Worm (Caenorhabditis elegans) whole organism, L3 larva: Measurements from ENCODE around the gene pgm-1.
"Not testable (repeated sequence)": the region's sequence is repeated elsewhere in the genome, so short reads cannot be mapped to it uniquely, and the experiment has no call there.

Source experiments
- R02D3.7 ChIP-seq: fragments of 150-350 bp; optimal IDR thresholded peaks from 2 replicates; lab custom pipeline; 2014; ENCODE audit warnings: missing biosample characterization, missing genetic modification characterization
- ZK546.5 ChIP-seq: sonication (generic microtip); optimal IDR thresholded peaks from 2 replicates; lab custom pipeline; 2017; ENCODE audit warnings: missing biosample characterization, missing genetic modification characterization
- aly-2 ChIP-seq: fragments of 150-350 bp; optimal IDR thresholded peaks from 2 replicates; lab custom pipeline; 2014; ENCODE audit warnings: missing biosample characterization, missing genetic modification characterization
- ama-1 ChIP-seq: fragments of 150-350 bp; optimal IDR thresholded peaks from 2 replicates; lab custom pipeline; 2018
- ceh-16 ChIP-seq: sonication (generic microtip); optimal IDR thresholded peaks from 2 replicates; lab custom pipeline; 2017; ENCODE audit warnings: missing biosample characterization, missing genetic modification characterization
- ceh-28 ChIP-seq: fragments of 150-350 bp; optimal IDR thresholded peaks from 2 replicates; lab custom pipeline; 2014; ENCODE audit warnings: missing biosample characterization, missing genetic modification reagents, missing genetic modification characterization
- ceh-82 ChIP-seq: fragments of 150-350 bp; optimal IDR thresholded peaks from 2 replicates; lab custom pipeline; 2014; ENCODE audit warnings: missing biosample characterization, missing genetic modification characterization
- ceh-9 ChIP-seq: sonication (generic microtip); optimal IDR thresholded peaks from 2 replicates; lab custom pipeline; 2018; ENCODE audit warnings: missing biosample characterization, missing genetic modification characterization
- daf-12 ChIP-seq: fragments of 150-350 bp; optimal IDR thresholded peaks from 2 replicates; lab custom pipeline; 2014; ENCODE audit warnings: missing biosample characterization, missing genetic modification reagents, missing genetic modification characterization
- elt-1 ChIP-seq: fragments of 150-350 bp; optimal IDR thresholded peaks from 2 replicates; lab custom pipeline; 2014; ENCODE audit warnings: missing biosample characterization, missing genetic modification characterization
- elt-2 ChIP-seq: sonication (generic microtip); optimal IDR thresholded peaks from 2 replicates; lab custom pipeline; 2016; ENCODE audit warnings: missing genetic modification reagents, mild to moderate bottlenecking, missing genetic modification characterization, missing compliant biosample characterization
- elt-3 ChIP-seq, 3 experiments: fragments of 150-350 bp in 1 of 3; sonication (generic microtip) in 2 of 3; optimal IDR thresholded peaks; 2 replicates in 2 of 3; 4 replicates in 1 of 3; lab custom pipeline; 2014 to 2017; ENCODE audit warnings: missing biosample characterization in 3 of 3, missing genetic modification characterization in 3 of 3
- eor-1 ChIP-seq, 2 experiments: fragments of 150-350 bp; optimal IDR thresholded peaks; 2 replicates each; lab custom pipeline; 2014 to 2018; ENCODE audit warnings: missing biosample characterization in 2 of 2, missing genetic modification characterization in 2 of 2
- fkh-10 ChIP-seq: sonication (generic microtip); optimal IDR thresholded peaks from 2 replicates; lab custom pipeline; 2017; ENCODE audit warnings: missing biosample characterization, missing genetic modification reagents, missing genetic modification characterization
- fkh-2 ChIP-seq: fragments of 150-350 bp; optimal IDR thresholded peaks from 2 replicates; lab custom pipeline; 2014; ENCODE audit warnings: missing biosample characterization, missing genetic modification reagents, missing genetic modification characterization
- fos-1 ChIP-seq: fragments of 150-350 bp; optimal IDR thresholded peaks from 2 replicates; lab custom pipeline; 2014; ENCODE audit warnings: missing biosample characterization, missing genetic modification characterization
- hmg-11 ChIP-seq: sonication (generic microtip); optimal IDR thresholded peaks from 2 replicates; lab custom pipeline; 2016; ENCODE audit warnings: missing genetic modification characterization, missing compliant biosample characterization
- jun-1 ChIP-seq: fragments of 150-350 bp; optimal IDR thresholded peaks from 2 replicates; lab custom pipeline; 2014; ENCODE audit warnings: missing biosample characterization, missing genetic modification reagents, missing genetic modification characterization
- lin-15B ChIP-seq: fragments of 150-350 bp; optimal IDR thresholded peaks from 2 replicates; lab custom pipeline; 2014; ENCODE audit warnings: missing biosample characterization, missing genetic modification characterization
- lin-39 ChIP-seq: fragments of 150-350 bp; optimal IDR thresholded peaks from 2 replicates; lab custom pipeline; 2018; ENCODE audit warnings: missing biosample characterization, missing genetic modification reagents, missing genetic modification characterization
- lsy-12 ChIP-seq: sonication (generic microtip); optimal IDR thresholded peaks from 2 replicates; lab custom pipeline; 2016; ENCODE audit warnings: mild to moderate bottlenecking, missing genetic modification characterization, missing compliant biosample characterization
- mml-1 ChIP-seq: fragments of 150-350 bp; sonication (generic microtip); optimal IDR thresholded peaks from 3 replicates; lab custom pipeline; 2014; ENCODE audit warnings: missing biosample characterization, missing genetic modification characterization
- nfya-1 ChIP-seq: sonication (generic microtip); optimal IDR thresholded peaks from 2 replicates; lab custom pipeline; 2017; ENCODE audit warnings: missing genetic modification characterization, mild to moderate bottlenecking, missing compliant biosample characterization, antibody characterized with exemption, moderate library complexity; ENCODE audit not compliant: insufficient read depth
- nhr-12 ChIP-seq: fragments of 150-350 bp; optimal IDR thresholded peaks from 2 replicates; lab custom pipeline; 2014; ENCODE audit warnings: missing biosample characterization, missing genetic modification characterization
- nhr-23 ChIP-seq: fragments of 150-350 bp; optimal IDR thresholded peaks from 2 replicates; lab custom pipeline; 2014; ENCODE audit warnings: missing biosample characterization, missing genetic modification reagents, missing genetic modification characterization
- nhr-25 ChIP-seq: sonication (generic microtip); optimal IDR thresholded peaks from 2 replicates; lab custom pipeline; 2017; ENCODE audit warnings: missing biosample characterization, missing genetic modification characterization
- nhr-28 ChIP-seq: fragments of 150-350 bp; optimal IDR thresholded peaks from 2 replicates; lab custom pipeline; 2014; ENCODE audit warnings: missing biosample characterization, missing genetic modification characterization
- nhr-43 ChIP-seq: sonication (generic microtip); optimal IDR thresholded peaks from 2 replicates; lab custom pipeline; 2016; ENCODE audit warnings: mild to moderate bottlenecking, missing genetic modification characterization, missing compliant biosample characterization; ENCODE audit not compliant: poor library complexity, severe bottlenecking
- nhr-76 ChIP-seq: fragments of 150-350 bp; sonication (generic microtip); optimal IDR thresholded peaks from 5 replicates; lab custom pipeline; 2014; ENCODE audit warnings: missing biosample characterization, missing genetic modification characterization
- nhr-77 ChIP-seq: fragments of 150-350 bp; optimal IDR thresholded peaks from 2 replicates; lab custom pipeline; 2014; ENCODE audit warnings: missing biosample characterization, missing genetic modification characterization
- pqm-1 ChIP-seq: fragments of 150-350 bp; optimal IDR thresholded peaks from 2 replicates; lab custom pipeline; 2017; ENCODE audit warnings: missing biosample characterization, missing genetic modification characterization, inconsistent platforms
- skn-1 ChIP-seq: fragments of 150-350 bp; optimal IDR thresholded peaks from 2 replicates; lab custom pipeline; 2014; ENCODE audit warnings: missing biosample characterization, missing genetic modification characterization
- unc-62 ChIP-seq: fragments of 150-350 bp; sonication (generic microtip); optimal IDR thresholded peaks from 4 replicates; lab custom pipeline; 2014; ENCODE audit warnings: missing biosample characterization, missing genetic modification reagents, missing genetic modification characterization
- zag-1 ChIP-seq: fragments of 150-350 bp; optimal IDR thresholded peaks from 2 replicates; lab custom pipeline; 2014; ENCODE audit warnings: missing biosample characterization, missing genetic modification characterization
- ztf-4 ChIP-seq: fragments of 150-350 bp; optimal IDR thresholded peaks from 2 replicates; lab custom pipeline; 2014; ENCODE audit warnings: missing biosample characterization, missing genetic modification characterization

pgm-1 gene

DNA sequence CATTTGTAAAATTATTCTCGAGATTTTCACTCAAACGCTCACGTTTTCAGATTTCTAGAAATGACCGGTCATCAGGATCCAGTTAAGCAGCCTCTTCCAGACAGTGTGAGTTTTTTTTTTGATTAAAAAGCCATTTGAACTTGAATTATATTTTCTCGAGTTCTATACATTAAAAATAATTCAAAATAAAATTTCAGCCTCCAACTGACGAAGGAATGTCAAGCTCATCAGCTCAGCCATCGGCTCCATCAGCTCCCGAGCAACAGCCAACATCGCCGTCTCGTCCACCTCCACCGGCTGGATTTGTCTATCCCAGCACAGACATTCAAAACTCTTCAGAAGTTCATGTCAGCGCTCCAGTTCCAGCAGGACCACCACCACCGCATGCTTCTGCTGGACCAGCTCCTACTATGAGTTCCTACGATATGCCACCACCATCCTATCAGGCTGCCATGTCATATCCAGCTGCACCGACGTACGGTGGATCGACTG lies 31.3 kb upstream of the pgm-1 start, which contains the start of gene F11G11.5:
Gene F11G11.5, plus strand, starts transcription at position 51 of the 492 bp plus-strand sequence.
- TF ChIP-seq ama-1 (peak; percentile 76), skn-1 (tag; lab: Kevin White, UChicago) (no peak), eor-1 (tag; optimal IDR thresholded peaks at IDR 0.05; lab: Kevin White, UChicago) (no peak), nhr-23 (no peak), lin-39 (no peak), elt-3 (tag; optimal IDR thresholded peaks at IDR 0.05; lab: Kevin White, UChicago) (no peak), nhr-43 (tag; lab: Kevin White, UChicago) (peak; percentile 4), elt-1 (no peak)

DNA sequence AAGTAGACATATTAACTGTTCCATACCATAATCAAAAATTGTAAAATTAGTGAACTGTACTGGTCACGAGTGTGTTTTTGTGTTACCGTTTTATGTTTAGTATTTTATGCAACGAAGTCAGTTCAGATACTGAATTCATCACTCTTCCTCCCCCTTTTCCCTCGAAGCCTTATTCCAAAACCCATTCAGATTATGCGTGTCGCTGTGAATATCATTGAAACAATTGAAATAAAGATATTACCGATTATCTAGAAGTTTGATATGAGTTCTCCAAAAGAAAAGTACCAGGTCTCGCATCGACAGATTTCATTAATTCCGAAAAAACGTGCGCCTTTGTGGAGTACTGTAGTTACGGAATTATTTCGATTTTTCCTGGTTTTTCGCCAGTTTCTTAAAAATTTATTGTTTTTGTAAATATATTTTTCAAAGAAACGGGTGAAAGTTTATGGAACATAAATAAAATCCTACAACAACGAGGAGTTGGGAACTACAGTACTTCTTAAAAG lies 30.3 kb upstream of the pgm-1 start:
- TF ChIP-seq lin-15B (no peak), elt-2 (peak; percentile 4), ama-1 (peak; percentile 46), lsy-12 (tag; lab: Kevin White, UChicago) (peak; percentile 12), ceh-16 (tag; lab: Kevin White, UChicago) (no peak), ZK546.5 (no peak)

DNA sequence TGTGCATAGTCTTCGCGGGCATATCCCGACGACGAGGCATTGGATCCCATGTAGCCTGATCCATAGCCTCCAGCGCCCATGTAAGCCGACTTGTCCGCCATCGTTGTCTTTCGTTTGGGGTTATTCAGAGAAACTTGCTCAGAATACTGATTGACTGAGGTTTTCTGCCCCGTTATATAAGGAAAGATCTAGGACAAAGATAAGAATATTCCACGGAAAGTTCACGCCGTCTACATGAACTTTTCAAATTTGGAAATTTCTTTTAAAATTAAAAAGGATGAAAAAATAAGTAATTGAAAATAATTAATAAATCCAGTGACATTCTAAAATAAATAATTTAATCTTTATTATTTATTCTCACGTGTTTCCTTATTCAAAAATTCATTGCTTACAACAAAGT lies 29.0 kb upstream of the pgm-1 start, which contains the start of the genes nspd-5 and F11G11.4:
Gene nspd-5, minus strand, starts transcription at position 101 of the 400 bp plus-strand sequence.
Gene F11G11.4, plus strand, starts transcription at position 335 of the 400 bp plus-strand sequence.
- TF ChIP-seq fkh-2 (tag; lab: Kevin White, UChicago); mml-1 (tag; lab: Kevin White, UChicago); aly-2: not testable (repeated sequence)

DNA sequence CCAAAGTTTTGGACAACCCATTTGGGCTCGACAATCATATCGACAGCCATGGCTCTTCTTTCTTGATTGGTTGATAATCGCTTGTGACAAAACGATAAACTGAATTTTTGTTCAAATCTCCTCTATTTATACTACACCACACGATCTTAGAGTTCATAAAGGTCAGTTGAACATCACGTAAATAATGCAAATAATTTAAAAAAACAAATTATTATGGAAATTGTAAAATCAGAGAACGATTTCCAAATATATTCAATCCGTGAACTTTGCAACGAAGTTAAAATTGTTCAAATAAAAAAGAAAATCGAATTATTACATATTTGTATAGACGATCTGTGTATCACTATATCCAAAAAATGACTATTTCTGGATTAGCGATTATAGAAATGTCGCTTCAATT lies 25.9 kb upstream of the pgm-1 start, which contains the start of the genes mpst-4 and F11G11.14:
Gene mpst-4, minus strand, starts transcription at position 101 of the 400 bp plus-strand sequence.
Gene F11G11.14, plus strand, starts transcription at position 325 of the 400 bp plus-strand sequence.
- TF ChIP-seq elt-1 (no peak), lin-15B (no peak), nhr-28 (tag; lab: Kevin White, UChicago) (no peak), pqm-1 (tag; lab: Kevin White, UChicago) (no peak), fkh-10 (GFP tag; lab: Kevin White, UChicago) (no peak), ceh-28 (tag; lab: Kevin White, UChicago) (no peak), nhr-12 (tag; lab: Kevin White, UChicago) (no peak), nhr-77 (tag; lab: Kevin White, UChicago) (no peak), nfya-1 (tag; lab: Kevin White, UChicago) (no peak), fkh-2 (tag; lab: Kevin White, UChicago) (no peak), fos-1 (tag; lab: Kevin White, UChicago) (no peak)

DNA sequence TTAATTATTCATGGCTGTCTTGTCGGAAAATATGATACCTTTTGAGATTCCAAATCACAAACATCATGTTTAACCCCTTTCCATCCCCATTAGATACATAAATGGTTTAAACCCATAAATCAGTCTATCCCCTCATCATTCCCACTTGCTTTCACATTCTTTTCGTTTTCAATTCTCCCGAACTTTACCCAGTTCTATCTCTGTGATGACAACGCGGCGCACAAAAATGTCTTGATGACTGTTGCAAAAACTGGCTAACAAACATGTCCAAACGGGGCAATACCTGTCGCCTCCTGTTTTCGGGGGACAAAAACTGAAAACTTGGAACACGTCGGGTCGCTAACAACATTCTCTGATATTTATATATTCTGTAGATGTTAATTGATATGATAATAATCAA lies 23.2 kb upstream of the pgm-1 start:
- TF ChIP-seq ztf-4 (tag; lab: Kevin White, UChicago) (no peak), R02D3.7 (peak; percentile 28), nhr-77 (tag; lab: Kevin White, UChicago) (peak; percentile 16), elt-3 (tag; optimal IDR thresholded peaks at IDR 0.05; lab: Kevin White, UChicago) (peak in 1 of 3 experiments; percentile 73), eor-1 (tag; optimal IDR thresholded peaks at IDR 0.05; lab: Kevin White, UChicago) (no peak), lin-15B (no peak), nhr-23 (peak; percentile 64), ama-1 (peak; percentile 91), nhr-25 (tag; lab: Kevin White, UChicago) (peak; percentile 78), skn-1 (tag; lab: Kevin White, UChicago) (no peak), nhr-76 (tag; lab: Kevin White, UChicago) (no peak), nfya-1 (tag; lab: Kevin White, UChicago) (peak; percentile 25), nhr-12 (tag; lab: Kevin White, UChicago) (no peak), elt-1 (no peak), ceh-9 (tag; lab: Kevin White, UChicago) (no peak), nhr-43 (tag; lab: Kevin White, UChicago) (peak; percentile 74), unc-62 (GFP tag; lab: Kevin White, UChicago) (peak; percentile 50)
- TF ChIP-seq, all 47 proteins: peak for 9

DNA sequence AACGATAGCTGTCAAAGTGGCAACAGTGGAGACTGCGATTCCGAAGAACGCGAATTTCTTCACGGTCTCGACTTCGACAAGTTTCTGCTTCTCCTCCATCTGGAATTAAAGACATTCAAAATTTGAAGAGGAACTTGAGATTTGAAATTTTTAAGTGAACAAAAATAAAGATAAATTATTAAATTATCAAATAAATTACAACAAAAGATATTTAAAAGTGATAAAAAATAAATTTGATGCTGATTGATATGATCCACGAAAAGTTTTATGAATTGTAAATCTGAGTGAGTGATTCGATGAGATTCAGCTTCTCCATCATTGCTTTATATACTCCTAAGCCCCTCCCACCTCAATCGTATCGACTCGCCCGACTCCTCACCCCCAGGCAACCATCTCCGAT lies 21.8 kb upstream of the pgm-1 start, which contains the start of gene col-17:
Gene col-17, minus strand, starts transcription at position 101 of the 400 bp plus-strand sequence.
- TF ChIP-seq fkh-2 (tag; lab: Kevin White, UChicago) = no peak
- TF ChIP-seq lin-39 = no peak
- TF ChIP-seq daf-12 (tag; lab: Kevin White, UChicago) = no peak
- TF ChIP-seq ceh-82 (tag; lab: Kevin White, UChicago) = no peak
- no peak for TF ChIP-seq jun-1
- no peak for TF ChIP-seq ztf-4 (tag; lab: Kevin White, UChicago)
- no peak for TF ChIP-seq ceh-9 (tag; lab: Kevin White, UChicago)
- no peak for TF ChIP-seq aly-2
- TF ChIP-seq hmg-11 (tag; lab: Kevin White, UChicago) = no peak
- TF ChIP-seq zag-1 (tag; lab: Kevin White, UChicago) = no peak
